Worm (Caenorhabditis elegans): ENCODE data around the gene col-118.
A peak's percentile ranks its signal among the peaks of the same experiment; 100 is the strongest.

col-118 gene

DNA sequence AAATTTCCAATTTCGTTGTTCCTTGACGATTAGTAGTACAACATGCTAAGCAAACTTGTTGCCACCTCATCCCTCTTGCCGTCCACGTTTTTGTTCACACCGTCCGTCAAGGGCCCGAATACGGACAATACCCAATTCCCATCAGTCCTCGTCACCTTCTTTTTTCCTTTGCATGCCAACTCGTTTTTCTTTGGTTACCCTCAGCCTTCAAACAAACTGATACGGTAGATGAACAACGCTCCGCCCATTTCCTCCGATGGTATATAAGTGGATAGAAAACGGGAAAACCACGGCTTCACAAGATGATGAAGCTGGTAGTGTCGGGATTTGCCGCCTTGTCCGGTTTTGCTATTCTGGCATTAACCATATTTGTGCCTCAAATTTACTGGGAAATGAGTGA lies at the start of gene col-118:
Gene col-118 (plus strand): TSS at position 301 of the 400 bp plus-strand sequence.
- TF ChIP-seq ref-1 (GFP tag; conservative IDR thresholded peaks at IDR 0.05) (no peak), klf-2 (GFP tag; conservative IDR thresholded peaks at IDR 0.05) (no peak), tab-1 (GFP tag; IDR thresholded peaks at IDR 0.05) (no peak), T22C8.4 (GFP tag; IDR thresholded peaks at IDR 0.05) (no peak), ztf-23 (GFP tag; IDR thresholded peaks at IDR 0.05) (no peak), med-1 (GFP tag; optimal IDR thresholded peaks at IDR 0.05; ENCODE audit: insufficient read depth) (no peak), cog-1 (tag; optimal IDR thresholded peaks at IDR 0.05) (no peak)

DNA sequence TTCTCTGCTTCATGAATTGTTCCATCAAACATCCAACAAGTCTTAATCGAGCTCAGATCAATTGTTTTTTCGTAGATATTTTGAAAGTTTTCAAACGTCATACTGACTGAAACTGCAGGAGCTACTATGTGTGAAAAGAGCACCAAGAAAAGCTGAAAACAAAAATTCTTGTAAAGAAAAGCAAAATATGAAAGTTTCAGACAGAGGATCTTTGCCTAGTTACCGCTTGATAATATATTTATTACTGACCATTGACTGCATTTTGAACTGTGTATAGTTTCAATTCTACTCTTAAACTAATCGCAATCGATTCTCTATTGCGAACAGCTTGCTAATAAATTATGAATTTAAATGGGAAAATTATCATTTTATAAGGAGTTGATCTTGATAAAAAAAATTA lies 49.8 kb upstream of the col-118 start, which contains the start of gene clec-182:
Gene clec-182 (minus strand): TSS at position 101 of the 400 bp plus-strand sequence.
- TF ChIP-seq ref-1 (GFP tag; conservative IDR thresholded peaks at IDR 0.05) (no peak), flt-1 (GFP tag; IDR thresholded peaks at IDR 0.05) (no peak), klf-2 (GFP tag; conservative IDR thresholded peaks at IDR 0.05) (no peak), cog-1 (tag; optimal IDR thresholded peaks at IDR 0.05) (no peak), ztf-23 (GFP tag; IDR thresholded peaks at IDR 0.05) (no peak), med-1 (GFP tag; optimal IDR thresholded peaks at IDR 0.05; ENCODE audit: insufficient read depth) (no peak), tab-1 (GFP tag; IDR thresholded peaks at IDR 0.05) (no peak), T22C8.4 (GFP tag; IDR thresholded peaks at IDR 0.05) (no peak), ztf-29 (GFP tag; IDR thresholded peaks at IDR 0.05) (no peak)

DNA sequence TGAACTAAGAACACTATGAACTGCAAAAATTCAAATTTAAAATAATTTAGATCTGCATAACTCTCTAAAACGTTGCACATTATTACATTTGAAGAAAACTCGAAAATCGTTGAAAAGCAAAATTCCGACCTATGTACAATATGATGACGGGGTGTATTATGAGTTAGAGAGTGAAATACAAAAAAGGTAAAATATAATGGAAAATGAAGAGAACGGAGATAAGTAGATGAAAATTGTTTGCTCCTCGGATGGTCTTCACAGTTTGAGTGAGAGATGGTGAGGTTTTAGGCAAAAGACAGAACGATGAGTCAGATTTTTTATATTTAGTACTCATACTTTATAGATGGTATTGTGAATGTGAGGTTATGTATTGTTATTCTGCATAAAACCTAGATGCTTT lies 40.7 kb upstream of the col-118 start:
- no peak for TF ChIP-seq klf-2 (GFP tag; conservative IDR thresholded peaks at IDR 0.05)
- TF ChIP-seq cog-1 (tag; optimal IDR thresholded peaks at IDR 0.05) = no peak

DNA sequence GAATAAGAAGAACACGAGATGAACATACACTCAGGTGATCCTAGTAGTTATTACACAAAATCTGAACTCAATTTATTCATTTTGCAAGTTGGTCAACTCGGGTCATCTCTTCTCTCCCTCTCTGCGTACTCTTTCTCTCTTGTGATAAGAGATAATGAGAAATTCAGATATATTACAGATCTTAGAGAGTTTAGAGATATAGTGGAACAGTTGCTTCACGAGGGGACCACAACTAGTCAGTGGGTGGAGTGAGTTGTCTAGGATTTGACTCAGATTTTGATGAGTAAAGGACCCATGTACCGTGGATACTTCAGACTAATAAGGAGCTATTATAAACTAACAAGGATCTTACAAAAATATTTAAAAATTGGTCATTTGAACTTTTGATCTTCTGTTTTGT lies 34.4 kb upstream of the col-118 start, which contains the start of gene exc-5:
Gene exc-5 (minus strand): TSS at position 57 of the 400 bp plus-strand sequence.
- TF ChIP-seq cog-1 (tag; optimal IDR thresholded peaks at IDR 0.05) (no peak), ztf-29 (GFP tag; IDR thresholded peaks at IDR 0.05) (no peak), ztf-23 (GFP tag; IDR thresholded peaks at IDR 0.05) (no peak), ref-1 (GFP tag; conservative IDR thresholded peaks at IDR 0.05) (no peak), klf-2 (GFP tag; conservative IDR thresholded peaks at IDR 0.05) (no peak), flt-1 (GFP tag; IDR thresholded peaks at IDR 0.05) (no peak), med-1 (GFP tag; optimal IDR thresholded peaks at IDR 0.05; ENCODE audit: insufficient read depth) (no peak), tab-1 (GFP tag; IDR thresholded peaks at IDR 0.05) (no peak), T22C8.4 (GFP tag; IDR thresholded peaks at IDR 0.05) (no peak)

DNA sequence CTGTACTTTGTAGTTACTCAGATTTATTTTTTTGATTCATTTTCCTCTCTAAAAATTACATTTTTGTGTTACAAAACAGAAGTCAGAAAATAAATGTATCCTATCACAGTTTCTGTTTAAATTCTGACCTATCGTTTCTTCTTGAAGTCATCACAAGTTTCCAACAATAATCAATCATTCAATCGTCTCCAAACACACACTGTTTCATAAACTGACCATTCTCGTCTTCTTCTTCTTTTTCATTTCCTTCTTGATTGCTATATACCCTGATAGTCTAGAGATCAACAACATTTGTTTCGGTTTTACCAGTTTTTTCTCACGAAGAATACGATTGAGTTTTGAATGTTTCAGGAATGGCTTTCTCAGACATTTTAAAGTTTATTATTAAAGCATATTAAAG lies 32.9 kb upstream of the col-118 start:
- TF ChIP-seq tab-1 (GFP tag; IDR thresholded peaks at IDR 0.05) (no peak), ref-1 (GFP tag; conservative IDR thresholded peaks at IDR 0.05) (no peak), ztf-29 (GFP tag; IDR thresholded peaks at IDR 0.05) (no peak), cog-1 (tag; optimal IDR thresholded peaks at IDR 0.05) (no peak), ztf-23 (GFP tag; IDR thresholded peaks at IDR 0.05) (no peak)

DNA sequence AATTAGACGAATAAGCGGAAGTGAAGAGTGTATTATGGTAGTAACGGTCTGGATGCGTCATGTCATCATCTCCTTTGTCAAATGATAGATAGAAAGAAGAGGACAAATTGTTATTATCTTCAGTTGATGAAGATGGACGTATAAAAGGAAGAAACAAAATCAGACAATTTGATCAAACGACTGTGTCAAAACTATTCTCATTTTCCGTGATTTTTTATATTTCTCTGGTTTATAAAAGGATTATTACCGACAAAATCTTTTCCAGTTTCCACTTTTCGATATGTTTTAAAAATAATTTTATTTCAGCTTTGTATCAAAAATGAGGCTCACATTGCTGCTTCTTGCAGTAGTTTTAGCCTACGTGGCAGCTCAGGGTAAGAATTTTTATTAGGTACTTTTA lies 32.0 kb upstream of the col-118 start, which contains the start of gene grsp-2:
Gene grsp-2 (plus strand): TSS at position 301 of the 400 bp plus-strand sequence.
- TF ChIP-seq med-1 (GFP tag; optimal IDR thresholded peaks at IDR 0.05; ENCODE audit: insufficient read depth) (no peak), ref-1 (GFP tag; conservative IDR thresholded peaks at IDR 0.05) (no peak), klf-2 (GFP tag; conservative IDR thresholded peaks at IDR 0.05) (no peak), flt-1 (GFP tag; IDR thresholded peaks at IDR 0.05) (no peak), ztf-29 (GFP tag; IDR thresholded peaks at IDR 0.05) (no peak), ztf-23 (GFP tag; IDR thresholded peaks at IDR 0.05) (no peak), T22C8.4 (GFP tag; IDR thresholded peaks at IDR 0.05) (no peak), cog-1 (tag; optimal IDR thresholded peaks at IDR 0.05) (no peak), tab-1 (GFP tag; IDR thresholded peaks at IDR 0.05) (no peak)

DNA sequence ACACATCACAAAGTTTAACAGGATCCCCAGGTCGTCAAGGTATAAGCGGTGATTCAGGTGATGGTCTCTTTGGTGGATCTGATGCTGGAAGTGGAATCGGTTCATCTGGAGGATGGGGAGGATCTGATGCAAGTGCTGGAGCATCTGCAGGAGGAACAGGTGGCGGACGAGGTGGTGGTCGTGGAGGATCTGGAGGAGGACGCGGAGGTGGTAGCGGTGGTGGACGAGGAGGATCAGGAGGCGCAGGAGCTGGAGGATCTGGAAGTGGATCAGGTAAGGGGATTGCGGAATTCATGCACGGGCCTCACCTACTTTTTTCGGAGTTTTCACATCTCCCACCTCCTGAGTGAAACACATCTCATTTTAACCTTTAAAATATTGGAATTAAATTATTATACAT lies 31.4 kb upstream of the col-118 start:
- TF ChIP-seq tab-1 (GFP tag; IDR thresholded peaks at IDR 0.05) = no peak
- TF ChIP-seq cog-1 (tag; optimal IDR thresholded peaks at IDR 0.05) = no peak
- 0 out of 2 replicates have a peak, but pooled peaks have one; percentile 20 for TF ChIP-seq flt-1 (GFP tag; IDR thresholded peaks at IDR 0.05)
- TF ChIP-seq klf-2 (GFP tag; conservative IDR thresholded peaks at IDR 0.05) = no peak
- no peak for TF ChIP-seq T22C8.4 (GFP tag; IDR thresholded peaks at IDR 0.05)
- no peak for TF ChIP-seq ztf-29 (GFP tag; IDR thresholded peaks at IDR 0.05)
- TF ChIP-seq ref-1 (GFP tag; conservative IDR thresholded peaks at IDR 0.05) = no peak
- 0 out of 2 replicates have a peak, but pooled peaks have one; percentile 10 for TF ChIP-seq ztf-23 (GFP tag; IDR thresholded peaks at IDR 0.05)
- TF ChIP-seq med-1 (GFP tag; optimal IDR thresholded peaks at IDR 0.05; ENCODE audit: insufficient read depth) = no peak

DNA sequence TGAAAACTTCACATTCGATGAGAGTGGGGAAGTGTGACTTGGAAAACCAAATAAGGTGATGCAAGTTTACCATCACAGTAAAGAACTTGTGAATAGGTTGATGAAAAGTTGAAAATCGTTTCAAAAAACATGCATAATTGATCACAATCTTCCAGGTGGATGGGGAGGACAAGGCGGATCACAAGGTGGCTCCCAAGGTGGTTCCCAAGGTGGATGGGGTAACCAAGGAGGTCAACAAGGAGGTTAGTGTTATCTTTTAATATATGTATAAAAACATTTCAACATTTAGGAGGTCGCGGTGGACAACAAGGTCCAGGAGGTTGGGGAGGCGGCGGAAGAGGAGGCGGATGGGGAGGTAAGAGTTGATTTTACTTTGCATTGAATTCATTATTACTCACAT lies 30.4 kb upstream of the col-118 start, which contains the start of gene T28C6.10:
Gene T28C6.10 (plus strand): TSS at position 301 of the 400 bp plus-strand sequence.
- no peak for TF ChIP-seq med-1 (GFP tag; optimal IDR thresholded peaks at IDR 0.05; ENCODE audit: insufficient read depth)
- TF ChIP-seq cog-1 (tag; optimal IDR thresholded peaks at IDR 0.05) = no peak
- TF ChIP-seq tab-1 (GFP tag; IDR thresholded peaks at IDR 0.05) = no peak
- no peak for TF ChIP-seq flt-1 (GFP tag; IDR thresholded peaks at IDR 0.05)
- TF ChIP-seq ztf-29 (GFP tag; IDR thresholded peaks at IDR 0.05) = no peak
- TF ChIP-seq klf-2 (GFP tag; conservative IDR thresholded peaks at IDR 0.05) = no peak
- no peak for TF ChIP-seq ref-1 (GFP tag; conservative IDR thresholded peaks at IDR 0.05)
- TF ChIP-seq T22C8.4 (GFP tag; IDR thresholded peaks at IDR 0.05) = no peak

DNA sequence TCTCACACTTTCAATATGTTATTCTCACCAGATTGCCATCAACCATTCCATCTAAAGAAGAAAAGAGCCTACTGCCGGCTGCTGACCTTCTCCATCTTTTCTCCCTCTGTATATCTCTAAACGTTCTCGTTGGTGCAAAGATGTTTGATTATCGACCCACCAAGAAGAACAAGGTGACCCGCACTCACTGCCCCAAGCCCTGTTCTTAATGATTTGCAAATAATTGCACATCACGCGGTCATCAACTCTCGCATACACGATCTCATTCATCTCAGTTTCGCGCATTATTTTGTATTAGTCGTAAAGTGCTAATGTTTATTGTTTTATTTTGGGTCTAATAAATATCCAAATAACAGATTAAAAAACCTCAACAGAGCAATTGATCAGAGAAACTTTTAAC lies 28.5 kb upstream of the col-118 start:
- TF ChIP-seq ref-1 (GFP tag; conservative IDR thresholded peaks at IDR 0.05) = no peak
- no peak for TF ChIP-seq ztf-29 (GFP tag; IDR thresholded peaks at IDR 0.05)
- no peak for TF ChIP-seq klf-2 (GFP tag; conservative IDR thresholded peaks at IDR 0.05)
- TF ChIP-seq cog-1 (tag; optimal IDR thresholded peaks at IDR 0.05) = no peak
- no peak for TF ChIP-seq ztf-23 (GFP tag; IDR thresholded peaks at IDR 0.05)
- TF ChIP-seq T22C8.4 (GFP tag; IDR thresholded peaks at IDR 0.05) = no peak
- TF ChIP-seq med-1 (GFP tag; optimal IDR thresholded peaks at IDR 0.05; ENCODE audit: insufficient read depth) = no peak
- TF ChIP-seq tab-1 (GFP tag; IDR thresholded peaks at IDR 0.05) = no peak
- TF ChIP-seq flt-1 (GFP tag; IDR thresholded peaks at IDR 0.05) = no peak

DNA sequence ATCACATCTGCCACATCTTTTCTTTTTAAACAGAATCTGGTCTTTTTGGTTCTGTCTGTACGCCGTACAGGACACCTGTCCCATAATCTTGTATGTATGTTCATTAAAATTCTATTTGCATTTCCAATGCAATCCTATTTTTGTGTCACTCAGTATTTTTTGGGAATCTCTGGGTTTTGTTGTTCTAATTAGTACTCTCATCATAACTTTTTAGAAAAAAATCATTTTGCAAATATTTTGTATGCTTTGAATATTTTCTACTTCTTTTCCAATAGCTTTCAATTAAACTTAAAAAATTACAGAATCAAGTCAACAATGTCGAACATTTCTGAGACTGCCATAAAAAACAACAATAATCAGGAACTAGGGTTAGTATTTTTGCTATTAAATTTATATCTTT lies 28.0 kb upstream of the col-118 start, which contains the start of gene T28C6.3:
Gene T28C6.3 (plus strand): TSS at position 301 of the 400 bp plus-strand sequence.
- no peak for TF ChIP-seq med-1 (GFP tag; optimal IDR thresholded peaks at IDR 0.05; ENCODE audit: insufficient read depth)
- TF ChIP-seq cog-1 (tag; optimal IDR thresholded peaks at IDR 0.05) = no peak
- no peak for TF ChIP-seq tab-1 (GFP tag; IDR thresholded peaks at IDR 0.05)
- TF ChIP-seq klf-2 (GFP tag; conservative IDR thresholded peaks at IDR 0.05) = no peak
- no peak for TF ChIP-seq ref-1 (GFP tag; conservative IDR thresholded peaks at IDR 0.05)
- TF ChIP-seq ztf-23 (GFP tag; IDR thresholded peaks at IDR 0.05) = no peak
- no peak for TF ChIP-seq flt-1 (GFP tag; IDR thresholded peaks at IDR 0.05)
- TF ChIP-seq ztf-29 (GFP tag; IDR thresholded peaks at IDR 0.05) = no peak
- no peak for TF ChIP-seq T22C8.4 (GFP tag; IDR thresholded peaks at IDR 0.05)
